Fruit fly (Drosophila melanogaster): ENCODE data around the gene CG15136.

DNA sequence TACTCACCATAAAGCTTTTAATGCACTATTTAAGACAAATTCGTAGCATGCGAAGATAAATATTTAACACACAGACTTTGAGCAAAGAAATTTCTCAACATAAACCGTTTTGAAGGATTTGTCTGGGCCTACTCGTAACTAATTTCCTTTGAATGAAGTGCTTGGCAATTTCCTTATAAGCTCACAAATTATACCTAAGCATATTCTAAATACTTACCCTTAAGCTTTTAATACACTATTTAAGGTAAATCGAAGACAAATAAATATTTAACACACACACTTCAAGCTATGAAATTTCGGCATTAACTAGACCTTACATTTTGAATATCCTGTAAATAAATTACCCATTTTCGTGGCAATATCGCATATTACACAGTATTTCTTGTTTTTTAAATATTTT, 33.5 kb downstream of the CG15136 start, which contains the start of gene CG6304:
- no peak for TF ChIP-seq CTCF (optimal IDR thresholded peaks at IDR 0.05)
- TF ChIP-seq CG8478 (optimal IDR thresholded peaks at IDR 0.05), result no peak
